Worm (Caenorhabditis elegans): ENCODE measurements around the gene acds-10.

acds-10 gene

ce11 chrV:5726463-5726862 is 21.2 kb upstream of the acds-10 start, which contains the start of gene K09H11.4:
Gene K09H11.4 (minus strand): TSS chrV:5726563.
- TF ChIP-seq nhr-111 (GFP tag; optimal IDR thresholded peaks at IDR 0.05), result no peak
- no peak for TF ChIP-seq F26F4.8 (GFP tag; conservative IDR thresholded peaks at IDR 0.05)
- TF ChIP-seq F44E2.7 (GFP tag; IDR thresholded peaks at IDR 0.05), result no peak
- no peak for TF ChIP-seq ama-1 (optimal IDR thresholded peaks at IDR 0.05)

- TF ChIP-seq ztf-7 (tag; optimal IDR thresholded peaks at IDR 0.05) (no peak), set-16 (GFP tag; IDR thresholded peaks at IDR 0.05) (no peak), snpc-4 (tag; optimal IDR thresholded peaks at IDR 0.05) (no peak), F44E2.7 (GFP tag; IDR thresholded peaks at IDR 0.05) (no peak)
Measured at ce11 chrV:5730783-5731182, 16.8 kb upstream of the acds-10 start, which contains the start of gene K09H11.15. Gene K09H11.15 (minus strand): TSS chrV:5730883.

- TF ChIP-seq fos-1 (tag; optimal IDR thresholded peaks at IDR 0.05) (no peak), mdl-1 (tag; optimal IDR thresholded peaks at IDR 0.05) (no peak), ces-1 (GFP tag; optimal IDR thresholded peaks at IDR 0.05) (no peak), lin-13 (GFP tag; optimal IDR thresholded peaks at IDR 0.05) (no peak), ZK546.5 (tag; optimal IDR thresholded peaks at IDR 0.05) (no peak), sdz-12 (GFP tag; optimal IDR thresholded peaks at IDR 0.05) (no peak), spr-3 (GFP tag; optimal IDR thresholded peaks at IDR 0.05) (no peak), lin-15B (tag; optimal IDR thresholded peaks at IDR 0.05) (no peak), ztf-11 (tag; optimal IDR thresholded peaks at IDR 0.05) (no peak), gei-8 (GFP tag; optimal IDR thresholded peaks at IDR 0.05) (no peak), ceh-20 (GFP tag; IDR thresholded peaks at IDR 0.05) (no peak), nhr-111 (GFP tag; optimal IDR thresholded peaks at IDR 0.05) (no peak), mes-2 (tag; optimal IDR thresholded peaks at IDR 0.05; ENCODE audit: poor library complexity, severe bottlenecking) (no peak)
Measured at ce11 chrV:5736068-5736467, 11.6 kb upstream of the acds-10 start, which contains the start of gene K09H11.6. Gene K09H11.6 (minus strand): TSS chrV:5736168.

ce11 chrV:5739438-5739837 is 8.2 kb upstream of the acds-10 start:
- TF ChIP-seq nhr-41 (GFP tag; IDR thresholded peaks at IDR 0.05), result no peak
- TF ChIP-seq unc-62 (GFP tag; optimal IDR thresholded peaks at IDR 0.05 in 1 of 2), result peak in 1 of 2 experiments; percentile 67
- TF ChIP-seq unc-62 (tag; optimal IDR thresholded peaks at IDR 0.05), result no peak

- TF ChIP-seq Y48G9A.11 (GFP tag; IDR thresholded peaks at IDR 0.05) (no peak), nhr-111 (GFP tag; optimal IDR thresholded peaks at IDR 0.05) (no peak), daf-12 (tag; optimal IDR thresholded peaks at IDR 0.05) (no peak), attf-4 (tag; optimal IDR thresholded peaks at IDR 0.05) (no peak), nhr-28 (tag; optimal IDR thresholded peaks at IDR 0.05) (no peak), F49E8.2 (tag; optimal IDR thresholded peaks at IDR 0.05; ENCODE audit: borderline replicate concordance) (no peak), daf-8 (GFP tag; IDR thresholded peaks at IDR 0.05) (no peak)
Measured at ce11 chrV:5741237-5741636, 6.4 kb upstream of the acds-10 start.

ce11 chrV:5746237-5746636 is 1.4 kb upstream of the acds-10 start:
- TF ChIP-seq fkh-10 (GFP tag; optimal IDR thresholded peaks at IDR 0.05) (no peak), nhr-102 (tag; optimal IDR thresholded peaks at IDR 0.05) (no peak), jun-1 (tag; optimal IDR thresholded peaks at IDR 0.05) (no peak), unc-62 (GFP tag; optimal IDR thresholded peaks at IDR 0.05 in 1 of 2) (peak in 1 of 2 experiments; percentile 33), unc-62 (tag; optimal IDR thresholded peaks at IDR 0.05) (no peak), aha-1 (tag) (no peak)

ce11 chrV:5753432-5753831 is 5.8 kb downstream of the acds-10 start, which contains the start of gene pgph-1:
Gene pgph-1 (minus strand): TSS chrV:5753532.
- TF ChIP-seq nhr-11 (tag; optimal IDR thresholded peaks at IDR 0.05) (no peak), mdl-1 (tag; optimal IDR thresholded peaks at IDR 0.05) (no peak), ztf-7 (tag; optimal IDR thresholded peaks at IDR 0.05) (no peak)
